Worm (Caenorhabditis elegans): ENCODE data around the gene agt-2.
A peak's percentile ranks its signal among the peaks of the same experiment; 100 is the strongest.

Gene agt-2

ce11 chrII:5418929-5419328 lies 45.3 kb upstream of the agt-2 start, which contains the start of gene EEED8.15:
EEED8.15 (plus strand) TSS chrII:5419229.
- no peak for TF ChIP-seq nhr-77 (tag; optimal IDR thresholded peaks at IDR 0.05)
- TF ChIP-seq unc-62 (GFP tag; optimal IDR thresholded peaks at IDR 0.05): no peak
- TF ChIP-seq ama-1 (optimal IDR thresholded peaks at IDR 0.05): no peak
- no peak for TF ChIP-seq sea-2 (GFP tag; optimal IDR thresholded peaks at IDR 0.05)
- no peak for TF ChIP-seq pqm-1 (tag; optimal IDR thresholded peaks at IDR 0.05)
- TF ChIP-seq fos-1 (tag; optimal IDR thresholded peaks at IDR 0.05): no peak
- TF ChIP-seq nhr-76 (tag; optimal IDR thresholded peaks at IDR 0.05): no peak
- TF ChIP-seq nhr-237 (tag; optimal IDR thresholded peaks at IDR 0.05): no peak
- no peak for TF ChIP-seq ZK546.5 (tag; optimal IDR thresholded peaks at IDR 0.05)
- no peak for TF ChIP-seq mml-1 (tag; optimal IDR thresholded peaks at IDR 0.05)
- TF ChIP-seq nhr-43 (tag; optimal IDR thresholded peaks at IDR 0.05; ENCODE audit: poor library complexity, severe bottlenecking): no peak
- TF ChIP-seq lsy-12 (tag; optimal IDR thresholded peaks at IDR 0.05): no peak
- no peak for TF ChIP-seq ztf-11 (tag; optimal IDR thresholded peaks at IDR 0.05)
- TF ChIP-seq ceh-82 (tag; optimal IDR thresholded peaks at IDR 0.05): no peak
- no peak for TF ChIP-seq egl-5 (tag; optimal IDR thresholded peaks at IDR 0.05)
- TF ChIP-seq ceh-28 (tag; optimal IDR thresholded peaks at IDR 0.05): no peak
- no peak for TF ChIP-seq eor-1 (tag; optimal IDR thresholded peaks at IDR 0.05)
- no peak for TF ChIP-seq nhr-28 (tag; optimal IDR thresholded peaks at IDR 0.05)
- TF ChIP-seq hmg-11 (tag; optimal IDR thresholded peaks at IDR 0.05): no peak

ce11 chrII:5418317-5418716 lies 44.7 kb upstream of the agt-2 start:
- TF ChIP-seq egl-27 (tag; optimal IDR thresholded peaks at IDR 0.05): no peak

ce11 chrII:5417905-5418304 lies 44.3 kb upstream of the agt-2 start:
- TF ChIP-seq nfya-1 (tag; optimal IDR thresholded peaks at IDR 0.05; ENCODE audit: insufficient read depth): no peak
- no peak for TF ChIP-seq nhr-28 (tag; optimal IDR thresholded peaks at IDR 0.05)
- TF ChIP-seq elt-3 (tag; optimal IDR thresholded peaks at IDR 0.05): no peak
- TF ChIP-seq egl-5 (tag; optimal IDR thresholded peaks at IDR 0.05): no peak
- no peak for TF ChIP-seq hmg-11 (tag; optimal IDR thresholded peaks at IDR 0.05)
- TF ChIP-seq lin-39 (tag; optimal IDR thresholded peaks at IDR 0.05): no peak
- no peak for TF ChIP-seq sea-2 (GFP tag; optimal IDR thresholded peaks at IDR 0.05)
- no peak for TF ChIP-seq unc-39 (tag; optimal IDR thresholded peaks at IDR 0.05)
- no peak for TF ChIP-seq ceh-9 (tag; optimal IDR thresholded peaks at IDR 0.05)
- no peak for TF ChIP-seq nhr-25 (tag; optimal IDR thresholded peaks at IDR 0.05)
- TF ChIP-seq jun-1 (tag; optimal IDR thresholded peaks at IDR 0.05): no peak

DNA sequence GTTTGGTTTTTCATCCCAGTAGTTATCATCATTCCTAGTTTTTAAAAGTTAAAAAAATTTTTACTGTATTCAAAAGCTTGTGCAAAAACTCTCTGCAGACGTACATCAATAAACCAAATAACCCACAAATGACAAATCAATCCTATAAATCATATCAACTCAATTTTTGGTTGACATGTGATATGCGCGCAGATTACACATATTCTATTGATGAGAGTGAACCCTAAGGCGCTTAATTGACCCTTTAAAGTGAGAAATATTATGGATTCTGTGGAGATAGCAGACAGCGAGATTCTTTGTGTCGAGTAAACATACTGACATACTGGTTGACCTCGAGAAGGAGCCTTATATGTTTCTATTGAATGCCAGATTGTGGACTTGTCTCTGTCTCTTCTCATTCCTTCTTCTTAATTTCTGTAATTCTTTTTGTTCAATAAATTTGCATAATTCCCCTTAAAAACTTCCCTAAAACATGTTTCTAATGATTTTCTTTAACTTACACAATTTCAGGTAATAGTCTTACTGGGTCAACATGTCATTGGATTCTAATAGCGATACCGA lies 42.7 kb upstream of the agt-2 start, which contains the start of gene EEED8.2:
TSS of gene EEED8.2 (plus strand) at position 511 of the 561 bp plus-strand sequence.
- TF ChIP-seq sea-2 (GFP tag; optimal IDR thresholded peaks at IDR 0.05) (no peak), pha-4 (tag; optimal IDR thresholded peaks at IDR 0.05) (peak; percentile 26)

DNA sequence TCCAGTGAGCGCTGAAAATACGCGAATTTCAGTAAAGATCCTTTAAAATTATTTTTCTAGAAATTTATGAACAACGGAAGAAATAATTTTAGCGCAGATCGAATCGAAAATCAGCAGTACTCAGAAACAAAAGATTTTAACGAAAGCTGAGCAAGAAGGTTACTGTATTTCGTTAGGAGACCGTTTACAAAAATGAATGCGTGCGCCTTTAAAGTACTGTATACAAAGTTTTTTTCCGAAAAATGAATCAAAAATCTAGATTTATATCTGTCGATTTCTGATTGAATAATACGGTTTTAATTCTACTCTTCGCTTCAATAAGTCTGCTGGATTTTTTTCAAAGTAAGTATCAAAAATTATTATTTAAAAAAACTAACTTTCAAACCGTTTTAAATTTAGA lies 40.4 kb upstream of the agt-2 start, which contains the start of the genes EEED8.14 and EEED8.3:
TSS of gene EEED8.14 (minus strand) at position 13 of the 400 bp plus-strand sequence.
TSS of gene EEED8.3 (plus strand) at position 237 of the 400 bp plus-strand sequence.
- no peak for TF ChIP-seq sea-2 (GFP tag; optimal IDR thresholded peaks at IDR 0.05)
- TF ChIP-seq skn-1 (tag; optimal IDR thresholded peaks at IDR 0.05): no peak
- TF ChIP-seq R02D3.7 (tag; optimal IDR thresholded peaks at IDR 0.05): no peak
- no peak for TF ChIP-seq nhr-25 (tag; optimal IDR thresholded peaks at IDR 0.05)
- TF ChIP-seq unc-62 (GFP tag; optimal IDR thresholded peaks at IDR 0.05): no peak
- no peak for TF ChIP-seq lin-39 (tag; optimal IDR thresholded peaks at IDR 0.05)
- TF ChIP-seq daf-12 (tag; optimal IDR thresholded peaks at IDR 0.05): no peak
- no peak for TF ChIP-seq nhr-28 (tag; optimal IDR thresholded peaks at IDR 0.05)
- TF ChIP-seq nhr-77 (tag; optimal IDR thresholded peaks at IDR 0.05): no peak

ce11 chrII:5412467-5412866 lies 38.8 kb upstream of the agt-2 start, which contains the start of the genes EEED8.13 and EEED8.18:
EEED8.13 (minus strand) TSS chrII:5412567.
EEED8.18 (minus strand) TSS chrII:5412610.
- no peak for TF ChIP-seq pha-4 (tag; optimal IDR thresholded peaks at IDR 0.05)
- no peak for TF ChIP-seq aly-2 (tag; optimal IDR thresholded peaks at IDR 0.05)
- TF ChIP-seq nhr-77 (tag; optimal IDR thresholded peaks at IDR 0.05): no peak
- TF ChIP-seq egl-27 (tag; optimal IDR thresholded peaks at IDR 0.05): no peak
- no peak for TF ChIP-seq ztf-11 (tag; optimal IDR thresholded peaks at IDR 0.05)
- TF ChIP-seq nhr-43 (tag; optimal IDR thresholded peaks at IDR 0.05; ENCODE audit: poor library complexity, severe bottlenecking): no peak
- no peak for TF ChIP-seq ceh-9 (tag; optimal IDR thresholded peaks at IDR 0.05)
- no peak for TF ChIP-seq lin-39 (tag; optimal IDR thresholded peaks at IDR 0.05)
- TF ChIP-seq elt-3 (tag; optimal IDR thresholded peaks at IDR 0.05): no peak
- no peak for TF ChIP-seq nhr-237 (tag; optimal IDR thresholded peaks at IDR 0.05)
- no peak for TF ChIP-seq nhr-23 (tag; optimal IDR thresholded peaks at IDR 0.05)

Data from whole organism, L3 larva.